Fruit fly (Drosophila melanogaster) whole organism, embryonic: ENCODE results near the gene UQCR-Q.

Source experiments
- Asciz ChIP-seq: fragments of 200-800 bp; sonication (Bioruptor generic); optimal IDR thresholded peaks from 2 replicates; lab custom pipeline; 2017; ENCODE audit warnings: missing biosample characterization, mild to moderate bottlenecking, missing genetic modification characterization, missing genetic modification reagents
- B-H2 ChIP-seq: fragments of 200-800 bp; sonication (Bioruptor generic); optimal IDR thresholded peaks from 2 replicates; lab custom pipeline; 2018; ENCODE audit warnings: missing biosample characterization, mild to moderate bottlenecking, missing genetic modification characterization
- CG1024 ChIP-seq: fragments of 200-800 bp; sonication (Bioruptor generic); IDR thresholded peaks from 2 replicates; pipeline ENCODE4 v1.3.6; 2022; ENCODE audit warnings: missing biosample characterization, missing genetic modification characterization
- CG10959 ChIP-seq: fragments of 200-800 bp; sonication (Bioruptor generic); IDR thresholded peaks from 2 replicates; pipeline ENCODE4 v1.3.6; 2022; ENCODE audit warnings: missing biosample characterization, missing genetic modification characterization
- CG11093 ChIP-seq: fragments of 200-800 bp; sonication (Bioruptor generic); IDR thresholded peaks from 3 replicates; pipeline ENCODE4 v1.3.6; 2022; ENCODE audit warnings: missing biosample characterization, missing genetic modification characterization
- CG11247 ChIP-seq: fragments of 200-800 bp; sonication (Bioruptor generic); IDR thresholded peaks from 2 replicates; pipeline ENCODE4 v1.3.6; 2022; ENCODE audit warnings: missing biosample characterization, missing genetic modification characterization
- CG11398 ChIP-seq: fragments of 200-800 bp; sonication (Bioruptor generic); optimal IDR thresholded peaks from 2 replicates; lab custom pipeline; 2016; ENCODE audit warnings: missing biosample characterization, missing genetic modification characterization
- CG11696 ChIP-seq: fragments of 200-800 bp; sonication (Bioruptor generic); IDR thresholded peaks from 2 replicates; pipeline ENCODE4 v1.3.6; 2022; ENCODE audit warnings: missing biosample characterization, missing genetic modification characterization
- CG13287 ChIP-seq: fragments of 200-800 bp; sonication (Bioruptor generic); IDR thresholded peaks from 2 replicates; pipeline ENCODE4 v1.3.6; 2022; ENCODE audit warnings: missing biosample characterization, missing genetic modification characterization; ENCODE audit not compliant: partially characterized antibody
- CG15011 ChIP-seq: fragments of 200-800 bp; sonication (Bioruptor generic); optimal IDR thresholded peaks from 3 replicates; lab custom pipeline; 2018; ENCODE audit warnings: missing biosample characterization, mild to moderate bottlenecking, missing genetic modification characterization
- CG1792 ChIP-seq: fragments of 200-800 bp; sonication (Bioruptor generic); optimal IDR thresholded peaks from 2 replicates; lab custom pipeline; 2016; ENCODE audit warnings: missing biosample characterization, missing genetic modification characterization
- CG2875 ChIP-seq: fragments of 200-800 bp; sonication (Bioruptor generic); optimal IDR thresholded peaks from 2 replicates; lab custom pipeline; 2017; ENCODE audit warnings: missing biosample characterization, mild to moderate bottlenecking, missing genetic modification characterization, missing genetic modification reagents
- CG3065 ChIP-seq: fragments of 200-800 bp; sonication (Bioruptor generic); optimal IDR thresholded peaks from 2 replicates; lab custom pipeline; 2016; ENCODE audit warnings: missing biosample characterization, missing genetic modification characterization
- CG34376 ChIP-seq: fragments of 200-800 bp; sonication (Bioruptor generic); optimal IDR thresholded peaks from 2 replicates; lab custom pipeline; 2018; ENCODE audit warnings: missing biosample characterization, mild to moderate bottlenecking, missing genetic modification characterization
- CG43689 ChIP-seq: fragments of 200-800 bp; sonication (Bioruptor generic); IDR thresholded peaks from 2 replicates; pipeline ENCODE4 v1.3.6; 2022; ENCODE audit warnings: missing biosample characterization, missing genetic modification characterization
- CG4820 ChIP-seq: fragments of 200-800 bp; sonication (Bioruptor generic); optimal IDR thresholded peaks from 3 replicates; lab custom pipeline; 2016; ENCODE audit warnings: missing biosample characterization, missing genetic modification characterization
- CG5953 ChIP-seq: fragments of 200-800 bp; sonication (Bioruptor generic); IDR thresholded peaks from 2 replicates; pipeline ENCODE4 v1.3.6; 2022; ENCODE audit warnings: missing biosample characterization, missing genetic modification characterization
- CG6654 ChIP-seq: fragments of 200-800 bp; sonication (Bioruptor generic); optimal IDR thresholded peaks from 2 replicates; lab custom pipeline; 2017; ENCODE audit warnings: missing biosample characterization, mild to moderate bottlenecking, missing genetic modification characterization
- CG7963 ChIP-seq: fragments of 200-800 bp; sonication (Bioruptor generic); IDR thresholded peaks from 3 replicates; pipeline ENCODE4 v1.3.6; 2022; ENCODE audit warnings: missing biosample characterization, missing genetic modification characterization; ENCODE audit not compliant: partially characterized antibody
- CG8290 ChIP-seq, 3 experiments: fragments of 200-800 bp; sonication (Bioruptor generic); optimal IDR thresholded peaks; 2 replicates each; lab custom pipeline; 2016 to 2019; ENCODE audit warnings: missing biosample characterization in 3 of 3, missing genetic modification characterization in 3 of 3, mild to moderate bottlenecking in 2 of 3, moderate library complexity in 1 of 3
- Dbx ChIP-seq: fragments of 200-800 bp; sonication (Bioruptor generic); IDR thresholded peaks from 3 replicates; pipeline ENCODE4 v1.3.6; 2022; ENCODE audit warnings: missing biosample characterization, missing genetic modification characterization
- E2f2 ChIP-seq: fragments of 200-800 bp; sonication (Bioruptor generic); IDR thresholded peaks from 2 replicates; pipeline ENCODE4 v1.3.6; 2022; ENCODE audit warnings: missing biosample characterization, missing genetic modification characterization
- ERR ChIP-seq: fragments of 200-800 bp; sonication (Bioruptor generic); optimal IDR thresholded peaks from 2 replicates; lab custom pipeline; 2016; ENCODE audit warnings: missing biosample characterization, missing genetic modification characterization
- Eip74EF ChIP-seq, 2 experiments: fragments of 200-800 bp in 1 of 2; fragments of >200 bp in 1 of 2; sonication (Bioruptor generic) in 1 of 2; optimal IDR thresholded peaks; 2 replicates each; lab custom pipeline; 2017 to 2019; ENCODE audit warnings: missing biosample characterization in 2 of 2, missing genetic modification characterization in 2 of 2, mild to moderate bottlenecking in 1 of 2, moderate library complexity in 1 of 2
- H15 ChIP-seq: fragments of 200-800 bp; sonication (Bioruptor generic); IDR thresholded peaks from 3 replicates; pipeline ENCODE4 v1.3.6; 2022; ENCODE audit warnings: missing biosample characterization, missing genetic modification characterization
- HLH4C ChIP-seq: fragments of 200-800 bp; sonication (Bioruptor generic); IDR thresholded peaks from 3 replicates; pipeline ENCODE4 v1.3.6; 2022; ENCODE audit warnings: missing biosample characterization, missing genetic modification characterization; ENCODE audit not compliant: partially characterized antibody
- Hr3 ChIP-seq: fragments of 200-800 bp; sonication (Bioruptor generic); optimal IDR thresholded peaks from 3 replicates; lab custom pipeline; 2016; ENCODE audit warnings: missing biosample characterization, missing genetic modification characterization
- Hr78 ChIP-seq, 2 experiments: fragments of 200-800 bp in 1 of 2; fragments of >200 bp in 1 of 2; sonication (Bioruptor generic) in 1 of 2; optimal IDR thresholded peaks; 2 replicates each; lab custom pipeline; 2017 to 2019; ENCODE audit warnings: missing biosample characterization in 2 of 2, missing genetic modification characterization in 2 of 2, mild to moderate bottlenecking in 1 of 2, moderate library complexity in 1 of 2
- Mad ChIP-seq: fragments of 200-800 bp; sonication (Bioruptor generic); optimal IDR thresholded peaks from 2 replicates; lab custom pipeline; 2016; ENCODE audit warnings: missing biosample characterization, missing genetic modification characterization
- Meics ChIP-seq: fragments of 200-800 bp; sonication (Bioruptor generic); optimal IDR thresholded peaks from 2 replicates; lab custom pipeline; 2017; ENCODE audit warnings: missing biosample characterization, mild to moderate bottlenecking, missing genetic modification characterization
- Ptx1 ChIP-seq: fragments of 200-800 bp; sonication (Bioruptor generic); IDR thresholded peaks from 2 replicates; pipeline ENCODE4 v1.3.6; 2022; ENCODE audit warnings: missing biosample characterization, missing genetic modification characterization
- Rfx ChIP-seq: fragments of 200-800 bp; sonication (Bioruptor generic); IDR thresholded peaks from 2 replicates; pipeline ENCODE4 v1.3.6; 2022; ENCODE audit warnings: missing biosample characterization, missing genetic modification characterization
- Vsx1 ChIP-seq: fragments of 200-800 bp; sonication (Bioruptor generic); optimal IDR thresholded peaks from 2 replicates; lab custom pipeline; 2017; ENCODE audit warnings: missing biosample characterization, mild to moderate bottlenecking, missing genetic modification characterization, missing genetic modification reagents
- ab ChIP-seq: fragments of 200-800 bp; sonication (Bioruptor generic); optimal IDR thresholded peaks from 2 replicates; lab custom pipeline; 2016; ENCODE audit warnings: missing biosample characterization, missing genetic modification characterization
- al ChIP-seq: fragments of 200-800 bp; sonication (Bioruptor generic); IDR thresholded peaks from 2 replicates; pipeline ENCODE4 v1.3.6; 2022; ENCODE audit warnings: missing biosample characterization, missing genetic modification characterization
- bcd ChIP-seq: fragments of 200-800 bp; sonication (Bioruptor generic); optimal IDR thresholded peaks from 2 replicates; lab custom pipeline; 2017; ENCODE audit warnings: missing biosample characterization, mild to moderate bottlenecking, missing genetic modification characterization
- esg ChIP-seq: fragments of 200-800 bp; sonication (Bioruptor generic); conservative IDR thresholded peaks from 2 replicates; pipeline ENCODE4 v1.3.6; 2022; ENCODE audit warnings: missing biosample characterization, missing genetic modification characterization
- ewg ChIP-seq: fragments of 200-800 bp; sonication (Bioruptor generic); optimal IDR thresholded peaks from 3 replicates; lab custom pipeline; 2017; ENCODE audit warnings: mild to moderate bottlenecking, missing biosample characterization, missing genetic modification reagents, missing genetic modification characterization
- gt ChIP-seq: fragments of 200-800 bp; sonication (Bioruptor generic); IDR thresholded peaks from 2 replicates; pipeline ENCODE4 v1.3.6; 2022; ENCODE audit warnings: missing biosample characterization, missing genetic modification characterization
- jing ChIP-seq: fragments of 200-800 bp; sonication (Bioruptor generic); optimal IDR thresholded peaks from 2 replicates; lab custom pipeline; 2018; ENCODE audit warnings: missing biosample characterization, mild to moderate bottlenecking, missing genetic modification characterization
- knrl ChIP-seq: fragments of 200-800 bp; sonication (Bioruptor generic); IDR thresholded peaks from 3 replicates; pipeline ENCODE4 v1.3.6; 2022; ENCODE audit warnings: missing biosample characterization, missing genetic modification characterization; ENCODE audit not compliant: partially characterized antibody
- nerfin-2 ChIP-seq: fragments of 200-800 bp; sonication (Bioruptor generic); IDR thresholded peaks from 2 replicates; pipeline ENCODE4 v1.3.6; 2022; ENCODE audit warnings: missing biosample characterization, missing genetic modification characterization; ENCODE audit not compliant: partially characterized antibody
- peb ChIP-seq: fragments of 200-800 bp; sonication (Bioruptor generic); IDR thresholded peaks from 2 replicates; pipeline ENCODE4 v1.3.6; 2022; ENCODE audit warnings: missing biosample characterization, missing genetic modification characterization
- sc ChIP-seq, 3 experiments: fragments of >200 bp in 2 of 3; fragments of 200-800 bp in 1 of 3; sonication (Bioruptor generic) in 1 of 3; optimal IDR thresholded peaks; 2 replicates in 2 of 3; 3 replicates in 1 of 3; lab custom pipeline; 2017; ENCODE audit warnings: mild to moderate bottlenecking in 1 of 3, missing biosample characterization in 1 of 3, missing genetic modification characterization in 1 of 3, missing genetic modification reagents in 1 of 3
- sd ChIP-seq: fragments of 200-800 bp; sonication (Bioruptor generic); optimal IDR thresholded peaks from 3 replicates; lab custom pipeline; 2018; ENCODE audit warnings: missing biosample characterization, mild to moderate bottlenecking, missing genetic modification characterization, moderate library complexity
- stwl ChIP-seq: fragments of 200-800 bp; sonication (Bioruptor generic); optimal IDR thresholded peaks from 3 replicates; lab custom pipeline; 2018; ENCODE audit warnings: missing biosample characterization, mild to moderate bottlenecking, missing genetic modification characterization, moderate library complexity
- tna ChIP-seq: fragments of 200-800 bp; sonication (Bioruptor generic); IDR thresholded peaks from 2 replicates; pipeline ENCODE4 v1.3.6; 2022; ENCODE audit warnings: missing biosample characterization, missing genetic modification characterization; ENCODE audit not compliant: partially characterized antibody
- wek ChIP-seq: fragments of 200-800 bp; sonication (Bioruptor generic); optimal IDR thresholded peaks from 3 replicates; lab custom pipeline; 2018; ENCODE audit warnings: missing biosample characterization, mild to moderate bottlenecking, missing genetic modification characterization, moderate library complexity

UQCR-Q gene

dm6 chr3L:17485280-17485792 is 10.8 kb downstream of the UQCR-Q start (continued):
- TF ChIP-seq CG11398 (peak; percentile 64), CG3065 (GFP tag; lab: Kevin White, UChicago) (peak; percentile 38), HLH4C (GFP tag; lab: Robert Waterston, UW) (no peak), stwl (peak; percentile 37), Hr3 (GFP tag; lab: Kevin White, UChicago) (no peak), tna (GFP tag; lab: Robert Waterston, UW) (no peak), bcd (peak; percentile 71), ab (GFP tag; lab: Kevin White, UChicago) (no peak), CG8290 (GFP tag; optimal IDR thresholded peaks at IDR 0.05; lab: Kevin White, UChicago) (peak; percentile 63), CG8290 (tag; optimal IDR thresholded peaks at IDR 0.05; lab: Kevin White, UChicago) (peak; percentile 77 to 96), CG11696 (GFP tag; lab: Robert Waterston, UW) (no peak), E2f2 (GFP tag; lab: Robert Waterston, UW) (peak; percentile 19; the same call in 1 of the 2 replicates), CG11093 (GFP tag; lab: Robert Waterston, UW) (0 out of 3 replicates have a peak, but pooled peaks have one; percentile 30), jing (no peak), CG1024 (peak; percentile 70; the same call in 1 of the 2 replicates), Asciz (GFP tag; lab: Kevin White, UChicago) (peak; percentile 96), Hr78 (GFP tag; optimal IDR thresholded peaks at IDR 0.05; lab: Kevin White, UChicago) (peak in 1 of 2 experiments; percentile 85), CG7963 (no peak), Vsx1 (GFP tag; lab: Kevin White, UChicago) (peak; percentile 92), CG10959 (GFP tag; lab: Robert Waterston, UW) (peak; percentile 58; the same call in 1 of the 2 replicates), Meics (peak; percentile 2), CG11247 (GFP tag; lab: Robert Waterston, UW) (no peak), sc (optimal IDR thresholded peaks at IDR 0.05; lab: Kevin White, UChicago) (no peak), sc (GFP tag; optimal IDR thresholded peaks at IDR 0.05; lab: Kevin White, UChicago) (peak; percentile 89), ewg (peak; percentile 68), CG6654 (GFP tag; lab: Kevin White, UChicago) (peak; percentile 59), H15 (GFP tag; lab: Robert Waterston, UW) (no peak), Dbx (GFP tag; lab: Robert Waterston, UW) (no peak), CG2875 (peak; percentile 97), CG43689 (GFP tag; lab: Robert Waterston, UW) (no peak), Ptx1 (GFP tag; lab: Robert Waterston, UW) (peak; percentile 35; the same call in 1 of the 2 replicates), CG15011 (peak; percentile 74), CG5953 (0 out of 2 replicates have a peak, but pooled peaks have one; percentile 5), nerfin-2 (no peak), gt (GFP tag; lab: Robert Waterston, UW) (no peak), Rfx (no peak), B-H2 (GFP tag; lab: Kevin White, UChicago) (no peak), CG13287 (GFP tag; lab: Robert Waterston, UW) (no peak), knrl (GFP tag; lab: Robert Waterston, UW) (no peak), esg (GFP tag; lab: Robert Waterston, UW) (no peak), Mad (peak; percentile 29), ERR (GFP tag; lab: Kevin White, UChicago) (peak; percentile 1), Eip74EF (GFP tag; optimal IDR thresholded peaks at IDR 0.05; lab: Kevin White, UChicago) (peak in 1 of 2 experiments; percentile 91), CG34376 (GFP tag; lab: Kevin White, UChicago) (no peak), sd (tag; lab: Kevin White, UChicago) (peak; percentile 32), CG4820 (GFP tag; lab: Kevin White, UChicago) (peak; percentile 58), wek (GFP tag; lab: Kevin White, UChicago) (peak; percentile 96), al (GFP tag; lab: Robert Waterston, UW) (no peak), CG1792 (peak; percentile 73), peb (GFP tag; lab: Robert Waterston, UW) (no peak)
